Fruit fly (Drosophila melanogaster) Kc167 (cell line): Measurements from ENCODE around the gene Nsun2.

Experiments
- Myc ChIP-seq: fragments of >200 bp; optimal IDR thresholded peaks from 2 replicates; lab custom pipeline; 2017; ENCODE audit warnings: missing external identifiers
- Sin3A ChIP-seq: fragments of >200 bp; optimal IDR thresholded peaks from 2 replicates; lab custom pipeline; 2018; ENCODE audit warnings: missing external identifiers
- h ChIP-seq: fragments of >200 bp; optimal IDR thresholded peaks from 3 replicates; lab custom pipeline; 2018; ENCODE audit warnings: missing external identifiers
- insv ChIP-seq: fragments of >200 bp; optimal IDR thresholded peaks from 3 replicates; lab custom pipeline; 2018; ENCODE audit warnings: missing external identifiers
- psq ChIP-seq: fragments of >200 bp; optimal IDR thresholded peaks from 2 replicates; lab custom pipeline; 2017; ENCODE audit warnings: missing external identifiers
- ttk ChIP-seq: sonication (Bioruptor generic); optimal IDR thresholded peaks from 2 replicates; lab custom pipeline; 2017; ENCODE audit warnings: missing external identifiers

The Nsun2 gene

dm6 chrX:4113698-4114216, at the start of gene Nsun2, which contains the start of gene dgt4:
Nsun2 (minus strand) TSS chrX:4113734.
dgt4 (plus strand) TSS chrX:4113701.
- no peak for TF ChIP-seq insv (lab: Kevin White, UChicago)
- TF ChIP-seq h (lab: Kevin White, UChicago): no peak
- no peak for TF ChIP-seq psq (lab: Kevin White, UChicago)
- no peak for TF ChIP-seq ttk (lab: Kevin White, UChicago)
- no peak for TF ChIP-seq Sin3A (lab: Kevin White, UChicago)
- no peak for TF ChIP-seq Myc

DNA sequence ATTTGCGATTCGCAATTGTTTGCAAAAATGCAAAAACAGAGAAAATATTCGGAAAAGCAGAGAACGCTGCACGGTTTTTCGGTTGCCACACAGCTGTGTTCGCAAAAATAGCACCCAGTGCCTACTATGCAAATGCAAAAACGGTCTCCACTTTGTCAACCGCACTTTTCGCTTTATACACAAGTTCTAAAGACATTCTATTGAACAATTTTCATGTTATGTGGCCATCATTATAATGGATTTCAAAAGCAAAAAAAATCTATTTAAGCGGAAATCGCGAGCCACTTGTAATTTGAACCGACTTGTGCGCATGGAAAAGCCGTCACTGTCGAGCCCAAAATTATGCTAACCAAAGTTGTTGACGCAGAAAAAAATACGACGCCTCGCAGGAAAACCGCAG, 37.5 kb upstream of the Nsun2 start:
- no peak for TF ChIP-seq Myc
- no peak for TF ChIP-seq insv (lab: Kevin White, UChicago)
- TF ChIP-seq Sin3A (lab: Kevin White, UChicago): no peak
- TF ChIP-seq ttk (lab: Kevin White, UChicago): no peak
- no peak for TF ChIP-seq psq (lab: Kevin White, UChicago)
- no peak for TF ChIP-seq h (lab: Kevin White, UChicago)

DNA sequence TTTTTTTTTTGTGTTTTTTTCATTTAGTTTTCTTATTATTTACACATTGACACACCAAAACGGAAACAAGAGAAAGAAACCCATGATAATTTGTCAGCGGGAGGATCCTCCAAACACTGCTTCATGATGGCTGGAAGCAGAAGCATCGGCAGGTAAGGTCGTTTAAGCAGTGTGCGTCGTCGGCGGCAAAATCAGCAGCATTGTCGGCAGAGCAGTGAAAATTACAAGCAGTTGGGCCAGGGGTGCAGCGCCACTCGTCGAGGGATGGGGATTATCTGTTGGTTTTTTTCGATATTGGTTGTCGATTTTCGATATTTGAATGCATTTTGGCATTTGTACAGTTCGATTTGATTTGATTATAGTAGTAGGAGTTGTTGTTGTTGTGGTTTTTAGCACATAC, 25.5 kb upstream of the Nsun2 start:
- TF ChIP-seq Sin3A (lab: Kevin White, UChicago) (no peak), h (lab: Kevin White, UChicago) (no peak), Myc (no peak), psq (lab: Kevin White, UChicago) (no peak), ttk (lab: Kevin White, UChicago) (no peak), insv (lab: Kevin White, UChicago) (no peak)

dm6 chrX:4131049-4131629, 17.6 kb upstream of the Nsun2 start, which contains the start of gene GlcAT-I:
GlcAT-I (plus strand) TSS chrX:4131211.
- TF ChIP-seq h (lab: Kevin White, UChicago) (no peak), psq (lab: Kevin White, UChicago) (no peak)

- no peak for TF ChIP-seq psq (lab: Kevin White, UChicago)
- TF ChIP-seq insv (lab: Kevin White, UChicago): no peak
These were observed 6.0 kb upstream of the Nsun2 start for dm6 chrX:4119582-4119981.

DNA sequence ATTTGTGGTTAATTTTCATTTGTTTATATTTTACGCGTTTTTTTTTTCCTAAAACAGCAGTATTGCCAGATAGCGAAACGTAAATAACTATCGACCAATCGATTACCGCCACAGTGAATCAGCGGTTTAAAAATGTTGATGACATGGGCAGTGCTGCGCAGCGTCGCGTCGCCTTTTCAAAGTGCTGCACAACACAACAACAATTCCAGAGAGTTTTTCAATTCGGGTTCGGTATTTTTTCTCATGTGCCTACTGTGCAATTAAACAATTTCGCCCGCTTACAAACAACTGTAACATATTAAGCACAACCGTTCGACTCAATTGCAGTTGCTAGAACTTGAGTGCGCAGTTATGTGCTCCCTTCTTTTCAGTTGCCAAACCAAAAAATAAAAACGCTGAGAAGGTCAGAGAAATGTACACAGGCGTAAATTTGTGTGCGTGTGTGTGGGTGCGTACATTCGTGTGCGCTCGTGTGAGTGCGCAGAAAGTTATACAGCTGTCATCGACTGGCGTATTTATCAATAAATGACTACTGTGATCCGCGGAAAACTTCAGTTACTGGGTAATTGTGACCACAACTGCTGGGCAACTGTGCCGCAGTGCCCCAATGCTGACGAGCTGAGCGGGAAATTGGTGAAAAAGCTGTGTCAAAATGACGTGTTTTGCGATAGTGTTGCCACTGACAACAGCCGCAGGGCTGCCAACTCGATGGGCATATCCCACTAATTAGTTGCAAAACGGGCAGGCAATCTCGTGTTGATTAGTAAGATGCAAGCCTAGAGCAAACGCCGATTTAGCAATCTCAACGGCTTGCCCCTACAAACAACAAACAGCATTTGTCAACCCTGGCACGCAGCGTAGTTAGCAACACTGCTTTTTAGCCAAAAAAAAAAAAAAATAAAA, 3.6 kb upstream of the Nsun2 start, which contains the start of the genes tyf and Tip60:
Gene tyf (plus strand): TSS at position 187 of the 903 bp plus-strand sequence.
Gene Tip60 (minus strand): TSS at position 654 of the 903 bp plus-strand sequence.
- no peak for TF ChIP-seq insv (lab: Kevin White, UChicago)
- no peak for TF ChIP-seq h (lab: Kevin White, UChicago)
- no peak for TF ChIP-seq Myc
- TF ChIP-seq Sin3A (lab: Kevin White, UChicago): no peak
- TF ChIP-seq psq (lab: Kevin White, UChicago): no peak
- TF ChIP-seq ttk (lab: Kevin White, UChicago): no peak

DNA sequence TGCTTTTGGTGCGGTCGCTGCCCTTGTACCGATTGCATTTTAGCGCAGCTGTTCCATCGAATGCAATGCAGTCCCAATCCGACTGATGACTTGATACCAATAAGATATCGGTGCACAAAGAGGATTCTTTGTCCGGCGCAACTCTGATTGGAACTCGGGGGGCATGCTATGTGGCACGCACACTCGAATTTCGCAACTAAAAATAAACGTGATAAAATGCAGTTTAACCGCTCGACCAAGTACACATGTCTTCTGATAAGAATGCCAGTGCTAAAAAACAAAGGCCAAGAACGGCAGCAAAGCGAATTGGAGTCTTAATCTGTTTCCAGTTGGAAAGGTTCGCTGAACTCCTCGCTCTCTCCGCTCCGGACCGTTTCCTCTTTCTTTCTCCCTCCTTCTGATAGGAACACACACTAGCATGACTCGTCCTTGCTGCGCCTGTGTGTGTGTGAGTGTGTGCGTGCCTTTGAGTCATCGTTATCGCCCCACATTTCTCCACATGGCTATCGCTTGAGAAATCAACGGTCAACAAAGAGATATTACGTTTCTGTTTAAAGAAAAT, 4.8 kb downstream of the Nsun2 start:
- TF ChIP-seq psq (lab: Kevin White, UChicago): no peak
- no peak for TF ChIP-seq h (lab: Kevin White, UChicago)
- no peak for TF ChIP-seq ttk (lab: Kevin White, UChicago)
- TF ChIP-seq Myc: no peak
- TF ChIP-seq Sin3A (lab: Kevin White, UChicago): no peak

- TF ChIP-seq Sin3A (lab: Kevin White, UChicago) (no peak), h (lab: Kevin White, UChicago) (no peak), insv (lab: Kevin White, UChicago) (no peak), psq (lab: Kevin White, UChicago) (no peak), ttk (lab: Kevin White, UChicago) (no peak), Myc (no peak)
These were observed 5.5 kb downstream of the Nsun2 start for dm6 chrX:4108114-4108439.

- TF ChIP-seq insv (lab: Kevin White, UChicago) (no peak), psq (lab: Kevin White, UChicago) (no peak), Myc (no peak), Sin3A (lab: Kevin White, UChicago) (no peak), h (lab: Kevin White, UChicago) (no peak), ttk (lab: Kevin White, UChicago) (no peak)
These were observed 6.0 kb downstream of the Nsun2 start for dm6 chrX:4107261-4108113.

dm6 chrX:4106756-4107155, 6.8 kb downstream of the Nsun2 start:
- TF ChIP-seq Sin3A (lab: Kevin White, UChicago) (no peak), psq (lab: Kevin White, UChicago) (no peak), ttk (lab: Kevin White, UChicago) (no peak)

DNA sequence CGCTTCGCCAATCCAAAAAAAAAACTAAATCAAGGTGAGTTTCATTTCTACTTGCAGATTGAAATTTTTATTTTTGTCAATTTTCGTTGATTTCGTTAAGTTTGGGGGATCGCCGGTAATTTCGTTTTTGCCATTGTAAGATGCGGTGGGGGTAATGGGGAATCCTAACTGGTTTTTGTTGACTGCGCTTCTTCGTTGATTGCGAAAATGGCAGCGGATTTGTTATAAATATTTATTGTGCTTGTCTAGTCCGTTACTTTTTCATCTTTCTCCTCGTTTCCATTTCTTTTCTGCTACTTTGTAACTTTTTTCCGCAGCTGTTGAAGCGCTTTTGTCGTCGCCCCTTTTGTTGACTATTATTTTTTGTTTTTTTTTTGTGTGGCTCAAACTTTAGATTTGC, 7.3 kb downstream of the Nsun2 start:
- TF ChIP-seq h (lab: Kevin White, UChicago): no peak
- no peak for TF ChIP-seq Myc
- TF ChIP-seq psq (lab: Kevin White, UChicago): no peak
- no peak for TF ChIP-seq ttk (lab: Kevin White, UChicago)
- TF ChIP-seq Sin3A (lab: Kevin White, UChicago): no peak
